Worm (Caenorhabditis elegans) whole organism, L1 larva: ENCODE measurements around the gene vps-35.

Source experiments
- C04F5.9 ChIP-seq: sonication (generic microtip); optimal IDR thresholded peaks from 2 replicates; lab custom pipeline; 2016; ENCODE audit warnings: missing genetic modification characterization, missing compliant biosample characterization
- C16A3.4 ChIP-seq: fragments of 150-350 bp; optimal IDR thresholded peaks from 2 replicates; lab custom pipeline; 2014; ENCODE audit warnings: missing biosample characterization, missing genetic modification characterization
- C34B4.2 ChIP-seq: sonication (generic microtip); optimal IDR thresholded peaks from 2 replicates; lab custom pipeline; 2017; ENCODE audit warnings: mild to moderate bottlenecking, missing genetic modification characterization, missing compliant biosample characterization
- F16B12.6 ChIP-seq: fragments of 150-350 bp; optimal IDR thresholded peaks from 2 replicates; lab custom pipeline; 2014; ENCODE audit warnings: missing biosample characterization, missing genetic modification characterization
- alr-1 ChIP-seq: fragments of 200-800 bp; sonication (Bioruptor generic); optimal IDR thresholded peaks from 2 replicates; lab custom pipeline; 2018; ENCODE audit warnings: borderline replicate concordance, mild to moderate bottlenecking, missing genetic modification characterization, missing compliant biosample characterization
- aly-2 ChIP-seq: fragments of 150-350 bp; optimal IDR thresholded peaks from 2 replicates; lab custom pipeline; 2014; ENCODE audit warnings: missing biosample characterization, missing genetic modification characterization
- ama-1 ChIP-seq: fragments of 150-350 bp; optimal IDR thresholded peaks from 2 replicates; lab custom pipeline; 2014
- blmp-1 ChIP-seq: fragments of 150-350 bp; optimal IDR thresholded peaks from 2 replicates; lab custom pipeline; 2014; ENCODE audit warnings: missing biosample characterization, missing genetic modification characterization
- ceh-8 ChIP-seq: fragments of 200-800 bp; sonication (Bioruptor generic); optimal IDR thresholded peaks from 2 replicates; lab custom pipeline; 2018; ENCODE audit warnings: mild to moderate bottlenecking, missing genetic modification characterization, moderate library complexity, missing compliant biosample characterization
- ceh-82 ChIP-seq, 3 experiments: fragments of 150-350 bp in 1 of 3; sonication (generic microtip) in 2 of 3; optimal IDR thresholded peaks; 2 replicates each; lab custom pipeline; 2014 to 2017; ENCODE audit warnings: missing biosample characterization in 3 of 3, missing genetic modification characterization in 3 of 3
- ceh-88 ChIP-seq: fragments of 200-800 bp; sonication (Bioruptor generic); IDR thresholded peaks from 2 replicates; pipeline ENCODE4 v1.3.6; 2022; ENCODE audit warnings: missing genetic modification characterization, missing compliant biosample characterization
- dpl-1 ChIP-seq, 3 experiments: fragments of 150-350 bp in 2 of 3; sonication (generic microtip) in 1 of 3; optimal IDR thresholded peaks; 2 replicates each; lab custom pipeline; 2014 to 2017; ENCODE audit warnings: missing biosample characterization in 3 of 3, missing genetic modification characterization in 3 of 3, missing genetic modification reagents in 3 of 3
- efl-1 ChIP-seq, 4 experiments: fragments of 150-350 bp; optimal IDR thresholded peaks in 3 of 4; peaks in 1 of 4; 1 replicate in 1 of 4; 2 replicates in 3 of 4; lab custom pipeline; 2014; ENCODE audit warnings: missing biosample characterization in 2 of 4, missing genetic modification characterization in 2 of 4, missing genetic modification reagents in 2 of 4
- egl-13 ChIP-seq: sonication (generic microtip); optimal IDR thresholded peaks from 2 replicates; lab custom pipeline; 2016; ENCODE audit warnings: missing genotype, missing genetic modification reagents, missing genetic modification characterization, missing compliant biosample characterization
- elt-3 ChIP-seq, 6 experiments: fragments of 150-350 bp in 1 of 6; sonication (generic microtip); optimal IDR thresholded peaks; 2 replicates each; lab custom pipeline; 2017 to 2018; ENCODE audit warnings: missing biosample characterization in 6 of 6, missing genetic modification characterization in 6 of 6, inconsistent platforms in 1 of 6
- fkh-10 ChIP-seq: sonication (generic microtip); optimal IDR thresholded peaks from 2 replicates; lab custom pipeline; 2017; ENCODE audit warnings: missing biosample characterization, missing genetic modification reagents, missing genetic modification characterization
- grh-1 ChIP-seq: fragments of 200-800 bp; sonication (Bioruptor generic); IDR thresholded peaks from 2 replicates; pipeline ENCODE4 v1.3.6; 2022; ENCODE audit warnings: missing genetic modification reagents, missing genetic modification characterization, missing compliant biosample characterization
- hlh-17 ChIP-seq: fragments of 200-800 bp; sonication (Bioruptor generic); optimal IDR thresholded peaks from 2 replicates; lab custom pipeline; 2018; ENCODE audit warnings: missing genetic modification characterization, mild to moderate bottlenecking, missing compliant biosample characterization, moderate library complexity, borderline replicate concordance
- hpl-2 ChIP-seq: fragments of 150-350 bp; optimal IDR thresholded peaks from 2 replicates; lab custom pipeline; 2014; ENCODE audit warnings: missing biosample characterization, missing genetic modification reagents, missing genetic modification characterization
- irx-1 ChIP-seq: sonication (generic microtip); optimal IDR thresholded peaks from 2 replicates; lab custom pipeline; 2016; ENCODE audit warnings: missing genetic modification characterization, missing compliant biosample characterization
- lin-14 ChIP-seq: fragments of 200-800 bp; sonication (Bioruptor generic); optimal IDR thresholded peaks from 2 replicates; lab custom pipeline; 2018; ENCODE audit warnings: mild to moderate bottlenecking, missing genetic modification characterization, moderate library complexity, missing compliant biosample characterization
- lin-35 ChIP-seq, 2 experiments: fragments of 150-350 bp; optimal IDR thresholded peaks; 2 replicates each; lab custom pipeline; 2014; ENCODE audit warnings: missing biosample characterization in 2 of 2, missing genetic modification characterization in 2 of 2, missing genetic modification reagents in 2 of 2
- lir-3 ChIP-seq: sonication (generic microtip); optimal IDR thresholded peaks from 2 replicates; lab custom pipeline; 2016; ENCODE audit warnings: mild to moderate bottlenecking, missing genetic modification characterization, moderate library complexity, missing compliant biosample characterization; ENCODE audit not compliant: poor library complexity
- lsy-2 ChIP-seq, 2 experiments: fragments of 150-350 bp; optimal IDR thresholded peaks; 2 replicates each; lab custom pipeline; 2014; ENCODE audit warnings: missing biosample characterization in 2 of 2, missing genetic modification characterization in 2 of 2
- mep-1 ChIP-seq: fragments of 150-350 bp; optimal IDR thresholded peaks from 2 replicates; lab custom pipeline; 2014; ENCODE audit warnings: missing biosample characterization, missing genetic modification characterization
- nhr-20 ChIP-seq: sonication (generic microtip); optimal IDR thresholded peaks from 2 replicates; lab custom pipeline; 2016; ENCODE audit warnings: mild to moderate bottlenecking, missing genetic modification characterization, missing compliant biosample characterization
- nhr-28 ChIP-seq: fragments of 150-350 bp; optimal IDR thresholded peaks from 2 replicates; lab custom pipeline; 2014; ENCODE audit warnings: missing biosample characterization, missing genetic modification characterization
- nhr-47 ChIP-seq: sonication (generic microtip); optimal IDR thresholded peaks from 2 replicates; lab custom pipeline; 2016; ENCODE audit warnings: mild to moderate bottlenecking, missing genetic modification characterization, moderate library complexity, missing compliant biosample characterization
- nhr-71 ChIP-seq: sonication (generic microtip); optimal IDR thresholded peaks from 2 replicates; lab custom pipeline; 2016; ENCODE audit warnings: mild to moderate bottlenecking, missing genetic modification characterization, moderate library complexity, missing compliant biosample characterization
- nhr-76 ChIP-seq: sonication (generic microtip); optimal IDR thresholded peaks from 2 replicates; lab custom pipeline; 2017; ENCODE audit warnings: missing biosample characterization, missing genetic modification characterization
- nhr-85 ChIP-seq: sonication (generic microtip); peaks from one replicate; lab custom pipeline; 2016; ENCODE audit warnings: missing genetic modification characterization, inconsistent platforms, missing compliant biosample characterization
- pax-3 ChIP-seq: fragments of 200-800 bp; sonication (Bioruptor generic); optimal IDR thresholded peaks from 2 replicates; lab custom pipeline; 2018; ENCODE audit warnings: mild to moderate bottlenecking, missing genetic modification characterization, moderate library complexity, missing compliant biosample characterization
- rnt-1 ChIP-seq: sonication (generic microtip); optimal IDR thresholded peaks from 2 replicates; lab custom pipeline; 2016; ENCODE audit warnings: mild to moderate bottlenecking, missing genetic modification characterization, moderate library complexity, missing compliant biosample characterization
- skn-1 ChIP-seq: fragments of 150-350 bp; optimal IDR thresholded peaks from 2 replicates; lab custom pipeline; 2014; ENCODE audit warnings: missing biosample characterization, missing genetic modification characterization
- snu-23 ChIP-seq: sonication (generic microtip); optimal IDR thresholded peaks from 2 replicates; lab custom pipeline; 2016; ENCODE audit warnings: missing genetic modification characterization, missing compliant biosample characterization
- sup-37 ChIP-seq: fragments of 200-800 bp; sonication (Bioruptor generic); optimal IDR thresholded peaks from 2 replicates; lab custom pipeline; 2018; ENCODE audit warnings: mild to moderate bottlenecking, missing genetic modification characterization, missing compliant biosample characterization
- swsn-7 ChIP-seq: sonication (generic microtip); optimal IDR thresholded peaks from 2 replicates; lab custom pipeline; 2016; ENCODE audit warnings: missing genetic modification characterization, missing compliant biosample characterization
- tbx-2 ChIP-seq: sonication (generic microtip); optimal IDR thresholded peaks from 2 replicates; lab custom pipeline; 2016; ENCODE audit warnings: missing genetic modification characterization, missing compliant biosample characterization
- xbp-1 ChIP-seq: sonication (generic microtip); optimal IDR thresholded peaks from 2 replicates; lab custom pipeline; 2016; ENCODE audit warnings: missing genetic modification characterization, missing compliant biosample characterization
- ztf-4 ChIP-seq: fragments of 150-350 bp; optimal IDR thresholded peaks from 2 replicates; lab custom pipeline; 2014; ENCODE audit warnings: missing biosample characterization, missing genetic modification characterization

The vps-35 gene

ce11 chrII:5917010-5917472, 9.4 kb downstream of the vps-35 start, which contains the start of gene frh-1:
TSS of gene frh-1 (plus strand) at chrII:5917422.
- TF ChIP-seq F16B12.6: no peak
- no peak for TF ChIP-seq pax-3 (tag; lab: Kevin White, UChicago)
- TF ChIP-seq C04F5.9 (tag; lab: Kevin White, UChicago): no peak
- TF ChIP-seq ama-1: no peak
- TF ChIP-seq ceh-8 (GFP tag; lab: Kevin White, UChicago): no peak
- TF ChIP-seq fkh-10 (GFP tag; lab: Kevin White, UChicago): no peak

ce11 chrII:5918149-5918697, 10.6 kb downstream of the vps-35 start, which contains the start of gene ptp-2:
TSS of gene ptp-2 (plus strand) at chrII:5918647.
- TF ChIP-seq elt-3 (tag; optimal IDR thresholded peaks at IDR 0.05; lab: Kevin White, UChicago) (no peak), ceh-82 (tag; optimal IDR thresholded peaks at IDR 0.05; lab: Kevin White, UChicago) (peak in 1 of 3 experiments; percentile 24), swsn-7 (tag; lab: Kevin White, UChicago) (peak; percentile 36), tbx-2 (tag; lab: Kevin White, UChicago) (peak; percentile 10), nhr-28 (tag; lab: Kevin White, UChicago) (no peak), lir-3 (peak; percentile 38), lsy-2 (tag; optimal IDR thresholded peaks at IDR 0.05; lab: Kevin White, UChicago) (peak; percentile 49 to 72), mep-1 (tag; lab: Kevin White, UChicago) (peak; percentile 22), ceh-88 (GFP tag; lab: Robert Waterston, UW) (no peak), alr-1 (no peak), blmp-1 (peak; percentile 41), C04F5.9 (tag; lab: Kevin White, UChicago) (no peak), nhr-85 (tag; lab: Kevin White, UChicago) (peak; percentile 72), skn-1 (tag; lab: Kevin White, UChicago) (peak; percentile 31), rnt-1 (tag; lab: Kevin White, UChicago) (peak; percentile 44), irx-1 (tag; lab: Kevin White, UChicago) (peak; percentile 34), sup-37 (GFP tag; lab: Kevin White, UChicago) (no peak), efl-1 (optimal IDR thresholded peaks at IDR 0.05; lab: Kevin White, UChicago) (peak; percentile 47 to 58), efl-1 (GFP tag; optimal IDR thresholded peaks at IDR 0.05 in 1 of 2; lab: Kevin White, UChicago) (peak; percentile 48 to 92), C16A3.4 (tag; lab: Kevin White, UChicago) (peak; percentile 30), ztf-4 (tag; lab: Kevin White, UChicago) (no peak), egl-13 (tag; lab: Kevin White, UChicago) (peak; percentile 12), dpl-1 (GFP tag; optimal IDR thresholded peaks at IDR 0.05; lab: Kevin White, UChicago) (peak; percentile 16 to 62 (median 41)), nhr-76 (no peak), lin-14 (GFP tag; lab: Kevin White, UChicago) (peak; percentile 57), aly-2 (tag; lab: Kevin White, UChicago) (no peak), lin-35 (GFP tag; optimal IDR thresholded peaks at IDR 0.05; lab: Kevin White, UChicago) (peak; percentile 27 to 57), C34B4.2 (tag; lab: Kevin White, UChicago) (no peak), xbp-1 (tag; lab: Kevin White, UChicago) (peak; percentile 22), nhr-20 (peak; percentile 61), snu-23 (GFP tag; lab: Kevin White, UChicago) (peak; percentile 64), nhr-71 (tag; lab: Kevin White, UChicago) (peak; percentile 65), hlh-17 (GFP tag; lab: Kevin White, UChicago) (no peak), nhr-47 (tag; lab: Kevin White, UChicago) (peak; percentile 56)
- TF ChIP-seq, all 84 proteins: peak for 22

ce11 chrII:5921620-5922019, 14.0 kb downstream of the vps-35 start, which contains the start of gene vrk-1:
TSS of gene vrk-1 (plus strand) at chrII:5921967.
- TF ChIP-seq efl-1 (optimal IDR thresholded peaks at IDR 0.05; lab: Kevin White, UChicago) (peak in 1 of 2 experiments; percentile 9), efl-1 (GFP tag; optimal IDR thresholded peaks at IDR 0.05 in 1 of 2; lab: Kevin White, UChicago) (peak; percentile 17 to 91), dpl-1 (GFP tag; optimal IDR thresholded peaks at IDR 0.05; lab: Kevin White, UChicago) (peak in 1 of 3 experiments; percentile 49), irx-1 (tag; lab: Kevin White, UChicago) (no peak), egl-13 (tag; lab: Kevin White, UChicago) (no peak), lin-35 (GFP tag; optimal IDR thresholded peaks at IDR 0.05; lab: Kevin White, UChicago) (peak in 1 of 2 experiments; percentile 28), grh-1 (no peak), nhr-20 (no peak), alr-1 (no peak), blmp-1 (peak; percentile 86), hpl-2 (no peak), ztf-4 (tag; lab: Kevin White, UChicago) (no peak)
